Worm (Caenorhabditis elegans) whole organism, L4 larva: Measurements from ENCODE around the gene srg-10.

Source experiments
- F37D6.2 ChIP-seq: sonication (generic microtip); optimal IDR thresholded peaks from 2 replicates; lab custom pipeline; 2016; ENCODE audit warnings: mild to moderate bottlenecking, missing genetic modification characterization, missing compliant biosample characterization
- F44E2.7 ChIP-seq: fragments of 200-800 bp; sonication (Bioruptor generic); IDR thresholded peaks from 2 replicates; pipeline ENCODE4 v2.1.2; 2022; ENCODE audit warnings: missing genetic modification characterization, missing compliant biosample characterization
- T26A8.4 ChIP-seq: fragments of 200-800 bp; sonication (Bioruptor generic); IDR thresholded peaks from 2 replicates; pipeline ENCODE4 v1.3.6; 2022; ENCODE audit warnings: missing genetic modification characterization, missing compliant biosample characterization
- ZK546.5 ChIP-seq, 2 experiments: sonication (generic microtip); optimal IDR thresholded peaks; 2 replicates each; lab custom pipeline; 2017; ENCODE audit warnings: missing biosample characterization in 2 of 2, missing genetic modification characterization in 2 of 2
- aha-1 ChIP-seq: fragments of 150-350 bp; peaks from one replicate; lab custom pipeline; 2014; ENCODE audit warnings: missing biosample characterization, missing genetic modification characterization
- ceh-28 ChIP-seq: fragments of 150-350 bp; optimal IDR thresholded peaks from 2 replicates; lab custom pipeline; 2014; ENCODE audit warnings: missing biosample characterization, missing genetic modification reagents, missing genetic modification characterization
- daf-12 ChIP-seq: fragments of 150-350 bp; optimal IDR thresholded peaks from 2 replicates; lab custom pipeline; 2014; ENCODE audit warnings: missing biosample characterization, missing genetic modification reagents, missing genetic modification characterization
- daf-16 ChIP-seq, 3 experiments: sonication (generic microtip); optimal IDR thresholded peaks; 2 replicates each; lab custom pipeline; 2016 to 2017; ENCODE audit warnings: missing genetic modification characterization in 3 of 3, missing genetic modification reagents in 3 of 3, mild to moderate bottlenecking in 2 of 3, missing compliant biosample characterization in 2 of 3, missing biosample characterization in 1 of 3, moderate library complexity in 1 of 3
- dmd-9 ChIP-seq: fragments of 200-800 bp; sonication (Bioruptor generic); IDR thresholded peaks from 2 replicates; pipeline ENCODE4 v1.3.6; 2022; ENCODE audit warnings: missing genetic modification reagents, missing genetic modification characterization, missing compliant biosample characterization
- dpl-1 ChIP-seq: fragments of 150-350 bp; optimal IDR thresholded peaks from 2 replicates; lab custom pipeline; 2014; ENCODE audit warnings: missing biosample characterization, missing genetic modification reagents, missing genetic modification characterization
- dve-1 ChIP-seq: sonication (generic microtip); optimal IDR thresholded peaks from 2 replicates; lab custom pipeline; 2017; ENCODE audit warnings: antibody characterized with exemption, mild to moderate bottlenecking, missing genetic modification characterization, missing compliant biosample characterization; ENCODE audit not compliant: insufficient read depth
- gei-8 ChIP-seq: fragments of 200-800 bp; sonication (Bioruptor generic); optimal IDR thresholded peaks from 2 replicates; lab custom pipeline; 2018; ENCODE audit warnings: mild to moderate bottlenecking, missing genetic modification characterization, missing compliant biosample characterization
- hif-1 ChIP-seq, 2 experiments: sonication (generic microtip); optimal IDR thresholded peaks; 2 replicates each; lab custom pipeline; 2016 to 2017; ENCODE audit warnings: missing compliant biosample characterization in 2 of 2, missing genetic modification characterization in 2 of 2, missing genetic modification reagents in 2 of 2, missing genotype in 2 of 2, mild to moderate bottlenecking in 1 of 2
- hlh-11 ChIP-seq: fragments of 200-800 bp; sonication (Bioruptor generic); optimal IDR thresholded peaks from 2 replicates; lab custom pipeline; 2018; ENCODE audit warnings: mild to moderate bottlenecking, missing genetic modification characterization, missing compliant biosample characterization
- lin-1 ChIP-seq: fragments of 200-800 bp; sonication (Bioruptor generic); IDR thresholded peaks from 2 replicates; pipeline ENCODE4 v1.3.6; 2022; ENCODE audit warnings: missing genetic modification reagents, missing genetic modification characterization, missing compliant biosample characterization
- lin-15B ChIP-seq: fragments of 150-350 bp; sonication (generic microtip); optimal IDR thresholded peaks from 3 replicates; lab custom pipeline; 2014; ENCODE audit warnings: missing biosample characterization, missing genetic modification characterization
- lin-38 ChIP-seq: fragments of 200-800 bp; sonication (Bioruptor generic); IDR thresholded peaks from 2 replicates; pipeline ENCODE4 v1.3.6; 2022; ENCODE audit warnings: missing genetic modification reagents, missing genetic modification characterization, missing compliant biosample characterization
- lir-3 ChIP-seq: sonication (generic microtip); optimal IDR thresholded peaks from 2 replicates; lab custom pipeline; 2016; ENCODE audit warnings: mild to moderate bottlenecking, missing genetic modification characterization, missing compliant biosample characterization
- lsy-2 ChIP-seq, 2 experiments: fragments of 150-350 bp in 1 of 2; sonication (generic microtip) in 1 of 2; optimal IDR thresholded peaks; 2 replicates each; lab custom pipeline; 2014 to 2017; ENCODE audit warnings: missing biosample characterization in 2 of 2, missing genetic modification characterization in 2 of 2
- madf-5 ChIP-seq, 2 experiments: fragments of 200-800 bp; sonication (Bioruptor generic); IDR thresholded peaks; 2 replicates each; pipeline ENCODE4 v1.3.6; 2022; ENCODE audit warnings: missing compliant biosample characterization in 2 of 2, missing genetic modification characterization in 2 of 2
- mep-1 ChIP-seq: fragments of 150-350 bp; sonication (generic microtip); optimal IDR thresholded peaks from 3 replicates; lab custom pipeline; 2014; ENCODE audit warnings: missing biosample characterization, missing genetic modification characterization
- mes-2 ChIP-seq: sonication (generic microtip); optimal IDR thresholded peaks from 2 replicates; lab custom pipeline; 2016; ENCODE audit warnings: missing genotype, mild to moderate bottlenecking, missing genetic modification characterization, missing compliant biosample characterization; ENCODE audit not compliant: poor library complexity, severe bottlenecking
- mxl-3 ChIP-seq: fragments of 200-800 bp; sonication (Bioruptor generic); optimal IDR thresholded peaks from 2 replicates; lab custom pipeline; 2018; ENCODE audit warnings: mild to moderate bottlenecking, missing genetic modification characterization, missing compliant biosample characterization
- nhr-102 ChIP-seq: sonication (generic microtip); optimal IDR thresholded peaks from 2 replicates; lab custom pipeline; 2016; ENCODE audit warnings: mild to moderate bottlenecking, missing genetic modification characterization, moderate library complexity, missing compliant biosample characterization
- nhr-237 ChIP-seq: sonication (generic microtip); optimal IDR thresholded peaks from 2 replicates; lab custom pipeline; 2017; ENCODE audit warnings: missing biosample characterization, missing genetic modification characterization
- nhr-28 ChIP-seq: fragments of 150-350 bp; optimal IDR thresholded peaks from 2 replicates; lab custom pipeline; 2014; ENCODE audit warnings: missing biosample characterization, missing genetic modification characterization
- pha-4 ChIP-seq, 2 experiments: fragments of 150-350 bp in 1 of 2; fragments of 200-800 bp in 1 of 2; sonication (Bioruptor generic) in 1 of 2; IDR thresholded peaks in 1 of 2; optimal IDR thresholded peaks in 1 of 2; 2 replicates each; pipeline versions ENCODE4 v1.3.6 to Lab custom; 2014 to 2022; ENCODE audit warnings: missing genetic modification characterization in 2 of 2, missing genetic modification reagents in 2 of 2, missing biosample characterization in 1 of 2, missing compliant biosample characterization in 1 of 2
- php-3 ChIP-seq: fragments of 200-800 bp; sonication (Bioruptor generic); IDR thresholded peaks from 2 replicates; pipeline ENCODE4 v1.3.6; 2022; ENCODE audit warnings: missing genetic modification reagents, missing genetic modification characterization, missing compliant biosample characterization
- unc-130 ChIP-seq: sonication (generic microtip); optimal IDR thresholded peaks from 2 replicates; lab custom pipeline; 2016; ENCODE audit warnings: missing genetic modification reagents, missing genetic modification characterization, missing compliant biosample characterization
- unc-39 ChIP-seq: sonication (generic microtip); optimal IDR thresholded peaks from 2 replicates; lab custom pipeline; 2017; ENCODE audit warnings: missing biosample characterization, missing genetic modification characterization
- unc-62 ChIP-seq, 3 experiments: fragments of 150-350 bp in 1 of 3; sonication (generic microtip); optimal IDR thresholded peaks in 2 of 3; peaks in 1 of 3; 1 replicate in 1 of 3; 2 replicates in 2 of 3; lab custom pipeline; 2014 to 2017; ENCODE audit warnings: missing biosample characterization in 3 of 3, missing genetic modification characterization in 3 of 3, missing genetic modification reagents in 3 of 3, missing genotype in 1 of 3
- zfp-3 ChIP-seq: fragments of 200-800 bp; sonication (Bioruptor generic); conservative IDR thresholded peaks from 2 replicates; pipeline ENCODE4 v1.3.6; 2022; ENCODE audit warnings: missing genetic modification reagents, missing genetic modification characterization, missing compliant biosample characterization

srg-10 gene

DNA sequence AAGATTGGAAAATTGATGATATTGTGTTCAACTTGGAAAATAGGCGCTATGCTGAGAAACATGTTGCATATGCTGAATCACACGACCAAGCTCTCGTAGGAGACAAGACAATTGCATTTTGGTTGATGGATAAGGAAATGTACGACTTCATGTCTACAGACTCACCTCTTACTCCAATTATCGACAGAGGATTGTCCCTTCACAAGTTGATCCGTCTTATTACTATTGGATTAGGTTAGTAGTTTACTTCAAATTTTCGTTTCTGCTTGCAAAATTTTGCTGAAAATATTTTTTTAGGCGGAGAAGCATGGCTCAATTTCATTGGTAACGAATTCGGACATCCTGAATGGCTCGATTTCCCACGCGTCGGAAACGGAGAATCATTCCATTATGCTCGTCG is 19.3 kb downstream of the srg-10 start:
- TF ChIP-seq unc-62 (GFP tag; optimal IDR thresholded peaks at IDR 0.05 in 1 of 2; lab: Kevin White, UChicago) = peak in 1 of 2 experiments; percentile 92
- TF ChIP-seq unc-62 (tag; optimal IDR thresholded peaks at IDR 0.05; lab: Kevin White, UChicago) = no peak
- TF ChIP-seq hlh-11 (tag; lab: Kevin White, UChicago) = no peak

DNA sequence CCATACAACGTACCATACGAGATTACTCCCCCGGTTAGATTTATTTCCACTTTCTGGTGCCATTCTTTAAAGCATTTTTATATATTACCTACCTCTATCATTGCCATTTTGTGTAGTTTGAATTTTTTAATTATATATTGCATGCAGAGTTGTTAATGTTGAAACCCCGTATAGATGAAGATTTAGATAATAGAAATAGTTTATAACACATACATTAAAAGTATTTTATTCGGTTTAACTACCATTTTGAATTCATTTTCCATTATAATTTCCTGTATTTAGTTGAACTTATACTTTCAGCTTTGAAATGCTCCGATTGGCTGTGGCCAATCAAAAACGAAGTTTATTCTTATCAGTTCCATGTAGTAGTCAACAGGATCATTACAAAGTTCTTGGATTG is 20.3 kb downstream of the srg-10 start, which contains the start of gene dnj-18:
TSS of gene dnj-18 (plus strand) at position 301 of the 400 bp plus-strand sequence.
- TF ChIP-seq lsy-2 (tag; optimal IDR thresholded peaks at IDR 0.05; lab: Kevin White, UChicago) (no peak), daf-16 (GFP tag; optimal IDR thresholded peaks at IDR 0.05; lab: Kevin White, UChicago) (no peak), daf-16 (tag; optimal IDR thresholded peaks at IDR 0.05; lab: Kevin White, UChicago) (peak; percentile 11)

DNA sequence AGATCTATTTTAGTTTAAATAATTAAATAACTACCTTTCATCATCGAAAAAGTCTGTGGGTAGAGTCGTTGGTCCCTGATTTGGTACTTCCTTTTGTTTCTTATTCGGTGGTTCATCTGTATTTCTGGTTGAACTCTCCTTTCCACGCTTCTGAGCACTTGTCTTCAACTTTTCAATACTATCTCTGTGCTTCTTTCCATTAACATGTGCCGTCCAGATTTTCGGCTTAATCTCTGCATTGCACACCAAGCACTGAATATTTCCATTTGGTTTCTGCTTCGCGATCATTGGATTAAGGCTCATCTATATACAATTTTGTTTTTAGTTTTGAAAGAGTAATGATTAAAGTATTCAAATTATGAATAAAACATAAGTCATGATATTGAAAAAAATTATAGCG is 22.4 kb downstream of the srg-10 start, which contains the start of gene sel-13:
TSS of gene sel-13 (minus strand) at position 303 of the 400 bp plus-strand sequence.
- TF ChIP-seq F44E2.7 = no peak
- TF ChIP-seq aha-1 (tag; lab: Kevin White, UChicago) = peak; percentile 93
- TF ChIP-seq ceh-28 (tag; lab: Kevin White, UChicago) = no peak
- no peak for TF ChIP-seq dmd-9
- TF ChIP-seq nhr-102 (tag; lab: Kevin White, UChicago) = no peak
- TF ChIP-seq mxl-3 = no peak
- no peak for TF ChIP-seq lir-3
- TF ChIP-seq F37D6.2 (tag; lab: Kevin White, UChicago) = no peak

DNA sequence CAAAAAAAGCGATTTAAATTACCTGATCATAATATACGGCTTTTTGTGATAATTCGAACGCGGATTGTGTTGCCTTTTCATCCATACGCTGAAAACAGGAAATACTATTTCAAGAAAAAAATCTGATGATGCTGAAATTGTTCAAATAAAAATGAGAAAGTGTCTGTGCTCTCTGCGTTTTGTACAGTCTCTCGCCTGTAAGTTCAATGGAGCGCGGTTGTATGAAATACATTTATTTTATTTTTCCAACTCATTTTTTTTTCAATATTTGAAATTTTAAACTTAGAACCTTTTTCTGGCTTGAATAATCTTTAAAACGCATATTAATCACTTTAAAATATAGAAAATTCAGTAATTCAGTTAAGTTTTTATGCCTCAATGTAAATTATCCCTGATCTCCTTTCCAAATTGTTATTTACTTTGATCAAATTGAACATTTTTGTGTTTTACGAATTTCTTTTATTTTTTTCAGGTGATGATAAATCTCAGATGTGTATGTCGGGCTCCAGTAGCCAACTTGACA is 26.4 kb downstream of the srg-10 start, which contains the start of the genes clp-2 and mrpl-16:
TSS of gene clp-2 (minus strand) at position 94 of the 523 bp plus-strand sequence.
TSS of gene mrpl-16 (plus strand) at position 473 of the 523 bp plus-strand sequence.
- TF ChIP-seq pha-4 (GFP tag; IDR thresholded peaks at IDR 0.05; lab: Robert Waterston, UW) (no peak), pha-4 (tag; optimal IDR thresholded peaks at IDR 0.05; lab: Kevin White, UChicago) (no peak), gei-8 (GFP tag; lab: Kevin White, UChicago) (no peak), lsy-2 (tag; optimal IDR thresholded peaks at IDR 0.05; lab: Kevin White, UChicago) (peak in 1 of 2 experiments; percentile 55), T26A8.4 (GFP tag; lab: Robert Waterston, UW) (no peak), dpl-1 (peak; percentile 22), nhr-237 (tag; lab: Kevin White, UChicago) (no peak), dve-1 (tag; lab: Kevin White, UChicago) (no peak), nhr-28 (peak; percentile 2), zfp-3 (GFP tag; lab: Robert Waterston, UW) (no peak), ZK546.5 (tag; optimal IDR thresholded peaks at IDR 0.05; lab: Kevin White, UChicago) (no peak), F44E2.7 (no peak), lin-15B (tag; lab: Kevin White, UChicago) (no peak), mes-2 (tag; lab: Kevin White, UChicago) (peak; percentile 72), lin-1 (GFP tag; lab: Robert Waterston, UW) (no peak), php-3 (no peak), lin-38 (GFP tag; lab: Robert Waterston, UW) (peak; percentile 82), hif-1 (tag; optimal IDR thresholded peaks at IDR 0.05; lab: Kevin White, UChicago) (no peak), madf-5 (GFP tag; IDR thresholded peaks at IDR 0.05; lab: Robert Waterston, UW) (no peak), unc-39 (tag; lab: Kevin White, UChicago) (no peak), aha-1 (tag; lab: Kevin White, UChicago) (peak; percentile 33), unc-130 (GFP tag; lab: Kevin White, UChicago) (no peak), mep-1 (no peak), daf-12 (no peak)
